Fruit fly (Drosophila melanogaster): ENCODE measurements around the gene CG9967.

DNA sequence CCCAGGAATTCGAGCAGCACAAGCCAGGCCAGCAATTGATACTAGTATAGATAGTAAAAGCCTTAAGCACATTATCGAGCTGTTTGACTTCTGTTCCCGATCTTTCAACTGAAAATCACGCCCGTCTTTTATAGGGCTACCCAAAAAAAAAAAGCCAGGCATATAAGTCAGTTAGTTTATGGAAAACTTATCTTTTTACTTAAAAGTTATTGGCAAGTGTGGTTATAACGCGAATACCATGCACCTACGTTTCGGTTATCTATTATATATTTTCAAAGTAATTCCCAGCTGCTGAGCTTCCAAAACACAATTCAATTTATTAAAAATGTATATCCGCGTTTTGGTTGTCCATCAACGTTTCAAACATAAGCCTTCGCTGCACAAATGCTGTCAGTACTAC, 70.4 kb downstream of the CG9967 start, which contains the start of gene CG31681:
- no peak for TF ChIP-seq pan (optimal IDR thresholded peaks at IDR 0.05)
- no peak for TF ChIP-seq CG8478 (optimal IDR thresholded peaks at IDR 0.05)
- no peak for TF ChIP-seq EcR (GFP tag; optimal IDR thresholded peaks at IDR 0.05)
- no peak for TF ChIP-seq usp (GFP tag; optimal IDR thresholded peaks at IDR 0.05)
- no peak for TF ChIP-seq psq (optimal IDR thresholded peaks at IDR 0.05)
- TF ChIP-seq Dll (optimal IDR thresholded peaks at IDR 0.05) = no peak
